Worm (Caenorhabditis elegans) whole organism, young adult: ENCODE results near the gene fard-1.

Source experiments
- lin-35 ChIP-seq, 3 experiments: fragments of 150-350 bp in 2 of 3; sonication (generic microtip) in 1 of 3; optimal IDR thresholded peaks; 2 replicates each; lab custom pipeline; 2014 to 2018; ENCODE audit warnings: missing biosample characterization in 3 of 3, missing genetic modification characterization in 3 of 3, missing genetic modification reagents in 3 of 3
- ztf-3 ChIP-seq: fragments of 200-800 bp; sonication (Bioruptor generic); optimal IDR thresholded peaks from 2 replicates; lab custom pipeline; 2018; ENCODE audit warnings: mild to moderate bottlenecking, missing genetic modification characterization, missing compliant biosample characterization

- TF ChIP-seq lin-35 (GFP tag; optimal IDR thresholded peaks at IDR 0.05; lab: Kevin White, UChicago) (no peak), ztf-3 (GFP tag; lab: Kevin White, UChicago) (no peak)
These were observed 40.0 kb upstream of the fard-1 start for ce11 chrX:2893026-2893662.
